Worm (Caenorhabditis elegans) whole organism, mixed stage, embryonic: ENCODE data around the gene T12G3.4.

Experiments used
- drap-1 ChIP-seq: fragments of 200-800 bp; sonication (Bioruptor generic); optimal IDR thresholded peaks from 3 replicates; lab custom pipeline; 2018; ENCODE audit warnings: mild to moderate bottlenecking, missing genetic modification characterization, missing compliant biosample characterization
- elt-1 ChIP-seq: sonication (generic microtip); optimal IDR thresholded peaks from 2 replicates; lab custom pipeline; 2017; ENCODE audit warnings: missing genetic modification characterization, mild to moderate bottlenecking, missing compliant biosample characterization, antibody characterized with exemption, moderate library complexity, borderline replicate concordance; ENCODE audit not compliant: insufficient read depth
- elt-3 ChIP-seq: fragments of 150-350 bp; optimal IDR thresholded peaks from 2 replicates; lab custom pipeline; 2014; ENCODE audit warnings: missing biosample characterization, missing genetic modification characterization
- flh-1 ChIP-seq: fragments of 200-800 bp; sonication (Bioruptor generic); optimal IDR thresholded peaks from 2 replicates; lab custom pipeline; 2018; ENCODE audit warnings: mild to moderate bottlenecking, missing genetic modification characterization, moderate library complexity, missing compliant biosample characterization
- mep-1 ChIP-seq: fragments of 150-350 bp; optimal IDR thresholded peaks from 2 replicates; lab custom pipeline; 2017; ENCODE audit warnings: missing biosample characterization, missing genetic modification reagents, missing genetic modification characterization, inconsistent platforms
- nhr-12 ChIP-seq: fragments of 150-350 bp; optimal IDR thresholded peaks from 2 replicates; lab custom pipeline; 2014; ENCODE audit warnings: missing biosample characterization, missing genetic modification characterization
- nhr-237 ChIP-seq: fragments of 150-350 bp; optimal IDR thresholded peaks from 2 replicates; lab custom pipeline; 2014; ENCODE audit warnings: missing biosample characterization, missing genetic modification characterization
- nhr-28 ChIP-seq: fragments of 150-350 bp; optimal IDR thresholded peaks from 2 replicates; lab custom pipeline; 2014; ENCODE audit warnings: missing biosample characterization, missing genetic modification characterization
- pha-4 ChIP-seq: fragments of 150-350 bp; optimal IDR thresholded peaks from 2 replicates; lab custom pipeline; 2018; ENCODE audit warnings: missing biosample characterization, missing genetic modification reagents, missing genetic modification characterization
- snpc-4 ChIP-seq: fragments of 150-350 bp; optimal IDR thresholded peaks from 2 replicates; lab custom pipeline; 2014; ENCODE audit warnings: missing biosample characterization, missing genetic modification characterization
- unc-62 ChIP-seq: fragments of 150-350 bp; optimal IDR thresholded peaks from 2 replicates; lab custom pipeline; 2014; ENCODE audit warnings: missing biosample characterization, missing genetic modification reagents, missing genetic modification characterization
- ztf-11 ChIP-seq: fragments of 150-350 bp; optimal IDR thresholded peaks from 2 replicates; lab custom pipeline; 2014; ENCODE audit warnings: missing biosample characterization, missing genetic modification characterization

DNA sequence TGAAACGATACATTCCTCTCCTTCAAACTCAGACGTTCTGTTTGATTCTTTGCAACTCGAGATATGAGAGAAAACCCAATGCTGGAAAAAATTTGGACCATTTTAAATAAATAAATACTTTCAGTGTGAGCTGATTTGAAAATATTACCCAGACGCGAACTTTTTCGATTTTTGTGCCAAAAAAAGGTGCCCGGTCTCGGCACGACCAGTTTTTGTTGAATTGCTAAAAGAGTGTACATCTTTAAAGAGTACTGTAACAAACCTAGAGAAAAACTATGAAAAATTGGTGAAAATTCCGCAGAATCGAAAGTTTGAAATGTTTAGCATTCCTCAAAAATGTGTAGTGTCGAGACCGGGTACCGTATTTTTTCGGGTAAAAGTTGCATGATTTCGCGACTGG lies 13.2 kb downstream of the T12G3.4 start, which contains the start of gene K08E4.8:
- TF ChIP-seq unc-62 (no peak), snpc-4 (tag; lab: Kevin White, UChicago) (no peak), nhr-237 (tag; lab: Kevin White, UChicago) (no peak), nhr-28 (no peak), flh-1 (GFP tag; lab: Kevin White, UChicago) (no peak), nhr-12 (tag; lab: Kevin White, UChicago) (no peak), ztf-11 (no peak), elt-1 (tag; lab: Kevin White, UChicago) (no peak), mep-1 (tag; lab: Kevin White, UChicago) (no peak), drap-1 (GFP tag; lab: Kevin White, UChicago) (no peak), elt-3 (tag; lab: Kevin White, UChicago) (no peak), pha-4 (tag; lab: Kevin White, UChicago) (no peak)
